Worm (Caenorhabditis elegans) whole organism, late embryonic: ENCODE measurements around the gene gcy-13.

ENCODE experiments used
- C38D4.7 ChIP-seq: fragments of 200-800 bp; sonication (Bioruptor generic); optimal IDR thresholded peaks from 2 replicates; lab custom pipeline; 2018; ENCODE audit warnings: mild to moderate bottlenecking, missing genetic modification characterization, moderate library complexity, missing compliant biosample characterization
- F13H6.1 ChIP-seq: sonication (generic microtip); optimal IDR thresholded peaks from 2 replicates; lab custom pipeline; 2016; ENCODE audit warnings: missing genetic modification characterization, missing compliant biosample characterization
- K09A11.1 ChIP-seq: sonication (generic microtip); optimal IDR thresholded peaks from 2 replicates; lab custom pipeline; 2017; ENCODE audit warnings: antibody characterized with exemption, mild to moderate bottlenecking, missing genetic modification characterization, missing compliant biosample characterization; ENCODE audit not compliant: insufficient read depth
- Y22D7AL.16 ChIP-seq: sonication (generic microtip); optimal IDR thresholded peaks from 2 replicates; lab custom pipeline; 2016; ENCODE audit warnings: missing genetic modification characterization, missing compliant biosample characterization
- ahr-1 ChIP-seq: sonication (generic microtip); optimal IDR thresholded peaks from 2 replicates; lab custom pipeline; 2016; ENCODE audit warnings: missing genetic modification characterization, missing compliant biosample characterization
- ama-1 ChIP-seq: fragments of 150-350 bp; optimal IDR thresholded peaks from 2 replicates; lab custom pipeline; 2014
- ceh-14 ChIP-seq: sonication (generic microtip); optimal IDR thresholded peaks from 2 replicates; lab custom pipeline; 2016; ENCODE audit warnings: missing genotype, missing genetic modification characterization, missing compliant biosample characterization
- ceh-2 ChIP-seq: sonication (generic microtip); optimal IDR thresholded peaks from 2 replicates; lab custom pipeline; 2016; ENCODE audit warnings: missing genotype, missing genetic modification characterization, missing compliant biosample characterization
- ceh-22 ChIP-seq: sonication (generic microtip); optimal IDR thresholded peaks from 2 replicates; lab custom pipeline; 2017; ENCODE audit warnings: missing biosample characterization, missing genetic modification characterization
- ceh-31 ChIP-seq: sonication (generic microtip); optimal IDR thresholded peaks from 2 replicates; lab custom pipeline; 2016; ENCODE audit warnings: missing genetic modification characterization, missing compliant biosample characterization
- ceh-45 ChIP-seq: fragments of 200-800 bp; sonication (Bioruptor generic); IDR thresholded peaks from 2 replicates; pipeline ENCODE4 v1.3.6; 2022; ENCODE audit warnings: missing genetic modification reagents, missing genetic modification characterization, missing compliant biosample characterization
- ceh-48 ChIP-seq: sonication (generic microtip); optimal IDR thresholded peaks from 2 replicates; lab custom pipeline; 2016; ENCODE audit warnings: missing genetic modification characterization, inconsistent platforms, missing compliant biosample characterization
- che-1 ChIP-seq: sonication (generic microtip); optimal IDR thresholded peaks from 2 replicates; lab custom pipeline; 2016; ENCODE audit warnings: mild to moderate bottlenecking, missing genetic modification characterization, missing compliant biosample characterization
- dve-1 ChIP-seq: sonication (generic microtip); optimal IDR thresholded peaks from 2 replicates; lab custom pipeline; 2017; ENCODE audit warnings: antibody characterized with exemption, mild to moderate bottlenecking, missing genetic modification characterization, missing compliant biosample characterization
- elt-2 ChIP-seq: sonication (generic microtip); optimal IDR thresholded peaks from 2 replicates; lab custom pipeline; 2016; ENCODE audit warnings: missing genetic modification reagents, missing genetic modification characterization, missing compliant biosample characterization
- ets-4 ChIP-seq: sonication (generic microtip); optimal IDR thresholded peaks from 2 replicates; lab custom pipeline; 2016; ENCODE audit warnings: missing genetic modification characterization, missing compliant biosample characterization
- eyg-1 ChIP-seq: sonication (generic microtip); optimal IDR thresholded peaks from 2 replicates; lab custom pipeline; 2016; ENCODE audit warnings: missing genotype, missing genetic modification characterization, missing compliant biosample characterization
- fax-1 ChIP-seq: sonication (generic microtip); optimal IDR thresholded peaks from 2 replicates; lab custom pipeline; 2016; ENCODE audit warnings: missing genotype, missing genetic modification characterization, missing compliant biosample characterization
- hlh-13 ChIP-seq: fragments of 200-800 bp; sonication (Bioruptor generic); optimal IDR thresholded peaks from 2 replicates; lab custom pipeline; 2018; ENCODE audit warnings: mild to moderate bottlenecking, missing genetic modification characterization, missing compliant biosample characterization
- hlh-30 ChIP-seq: sonication (generic microtip); optimal IDR thresholded peaks from 2 replicates; lab custom pipeline; 2017; ENCODE audit warnings: antibody characterized with exemption, missing genetic modification characterization, missing compliant biosample characterization; ENCODE audit not compliant: insufficient read depth
- hlh-8 ChIP-seq: sonication (generic microtip); optimal IDR thresholded peaks from 2 replicates; lab custom pipeline; 2016; ENCODE audit warnings: missing genotype, missing genetic modification characterization, missing compliant biosample characterization
- lim-6 ChIP-seq: sonication (generic microtip); optimal IDR thresholded peaks from 2 replicates; lab custom pipeline; 2016; ENCODE audit warnings: missing genetic modification characterization, missing compliant biosample characterization
- madf-2 ChIP-seq: sonication (generic microtip); optimal IDR thresholded peaks from 2 replicates; lab custom pipeline; 2017; ENCODE audit warnings: missing genetic modification characterization, missing compliant biosample characterization
- nfya-1 ChIP-seq: sonication (generic microtip); optimal IDR thresholded peaks from 2 replicates; lab custom pipeline; 2017; ENCODE audit warnings: missing genetic modification characterization, mild to moderate bottlenecking, missing compliant biosample characterization, antibody characterized with exemption, moderate library complexity
- npax-4 ChIP-seq: sonication (generic microtip); optimal IDR thresholded peaks from 2 replicates; lab custom pipeline; 2016; ENCODE audit warnings: missing genetic modification characterization, missing compliant biosample characterization
- pag-3 ChIP-seq: sonication (generic microtip); optimal IDR thresholded peaks from 2 replicates; lab custom pipeline; 2016; ENCODE audit warnings: missing compliant biosample characterization, missing genetic modification characterization, borderline replicate concordance
- pat-9 ChIP-seq: fragments of 200-800 bp; sonication (Bioruptor generic); optimal IDR thresholded peaks from 2 replicates; lab custom pipeline; 2018; ENCODE audit warnings: mild to moderate bottlenecking, missing genetic modification characterization, moderate library complexity, missing compliant biosample characterization
- pha-4 ChIP-seq: fragments of 150-350 bp; optimal IDR thresholded peaks from 2 replicates; lab custom pipeline; 2018; ENCODE audit warnings: missing biosample characterization, missing genetic modification reagents, missing genetic modification characterization
- pqm-1 ChIP-seq: sonication (generic microtip); optimal IDR thresholded peaks from 2 replicates; lab custom pipeline; 2016; ENCODE audit warnings: missing genetic modification characterization, missing compliant biosample characterization
- rnt-1 ChIP-seq: sonication (generic microtip); optimal IDR thresholded peaks from 2 replicates; lab custom pipeline; 2016; ENCODE audit warnings: missing genetic modification characterization, missing compliant biosample characterization
- sdc-2 ChIP-seq: sonication (generic microtip); optimal IDR thresholded peaks from 2 replicates; lab custom pipeline; 2016; ENCODE audit warnings: missing genotype, missing genetic modification characterization, missing compliant biosample characterization
- sox-4 ChIP-seq: sonication (generic microtip); optimal IDR thresholded peaks from 2 replicates; lab custom pipeline; 2017; ENCODE audit warnings: mild to moderate bottlenecking, missing genetic modification characterization, inconsistent platforms, missing compliant biosample characterization
- syd-9 ChIP-seq: sonication (generic microtip); optimal IDR thresholded peaks from 2 replicates; lab custom pipeline; 2016; ENCODE audit warnings: mild to moderate bottlenecking, missing genetic modification characterization, moderate library complexity, missing compliant biosample characterization
- tbx-2 ChIP-seq: sonication (generic microtip); optimal IDR thresholded peaks from 2 replicates; lab custom pipeline; 2016; ENCODE audit warnings: missing genetic modification characterization, missing compliant biosample characterization
- unc-42 ChIP-seq: sonication (generic microtip); optimal IDR thresholded peaks from 2 replicates; lab custom pipeline; 2016; ENCODE audit warnings: missing genotype, missing genetic modification characterization, missing compliant biosample characterization
- unc-86 ChIP-seq: sonication (generic microtip); optimal IDR thresholded peaks from 2 replicates; lab custom pipeline; 2016; ENCODE audit warnings: missing genetic modification characterization, missing compliant biosample characterization
- zip-5 ChIP-seq: sonication (generic microtip); optimal IDR thresholded peaks from 2 replicates; lab custom pipeline; 2016; ENCODE audit warnings: missing genetic modification characterization, missing compliant biosample characterization

Gene gcy-13

ce11 chrV:12412321-12412720 lies 43.0 kb upstream of the gcy-13 start:
- TF ChIP-seq unc-86 (no peak), ahr-1 (tag; lab: Kevin White, UChicago) (no peak), ceh-45 (GFP tag; lab: Robert Waterston, UW) (no peak), pqm-1 (tag; lab: Kevin White, UChicago) (no peak), sdc-2 (tag; lab: Kevin White, UChicago) (no peak), eyg-1 (tag; lab: Kevin White, UChicago) (no peak), rnt-1 (tag; lab: Kevin White, UChicago) (no peak), madf-2 (tag; lab: Kevin White, UChicago) (no peak), zip-5 (tag; lab: Kevin White, UChicago) (no peak), ceh-2 (tag; lab: Kevin White, UChicago) (no peak), nfya-1 (tag; lab: Kevin White, UChicago) (no peak), tbx-2 (no peak), npax-4 (tag; lab: Kevin White, UChicago) (no peak)

DNA sequence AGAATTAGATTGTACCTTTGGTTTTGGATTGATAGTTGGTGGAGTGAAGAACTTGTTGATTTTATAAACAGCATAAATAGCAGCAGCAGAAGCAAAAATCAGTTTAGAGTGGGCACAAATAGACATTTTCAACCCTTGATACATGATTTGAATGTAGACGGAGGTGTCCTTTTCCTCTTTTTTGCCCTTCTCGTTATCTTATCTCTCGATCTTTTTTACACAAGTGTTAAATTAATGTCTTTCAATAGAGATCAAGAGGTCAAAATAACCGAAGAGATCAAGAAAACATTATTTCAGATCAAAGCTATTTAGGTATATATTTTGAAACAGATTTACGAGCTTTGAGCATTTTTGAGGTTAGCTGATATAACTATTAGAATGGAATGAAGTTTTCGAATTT lies 42.6 kb upstream of the gcy-13 start, which contains the start of gene cdr-7:
Gene cdr-7 (minus strand): TSS at position 205 of the 400 bp plus-strand sequence.
- TF ChIP-seq hlh-8 (tag; lab: Kevin White, UChicago) (no peak), ets-4 (tag; lab: Kevin White, UChicago) (no peak), C38D4.7 (GFP tag; lab: Kevin White, UChicago) (no peak), ceh-22 (no peak), syd-9 (no peak)

ce11 chrV:12410416-12411001 lies 41.2 kb upstream of the gcy-13 start, which contains the start of gene hrg-2:
Gene hrg-2, minus strand, starts transcription at chrV:12410513.
- no peak for TF ChIP-seq lim-6 (tag; lab: Kevin White, UChicago)
- no peak for TF ChIP-seq hlh-13 (GFP tag; lab: Kevin White, UChicago)
- TF ChIP-seq fax-1, result no peak
- TF ChIP-seq ceh-31, result no peak
- no peak for TF ChIP-seq sdc-2 (tag; lab: Kevin White, UChicago)
- no peak for TF ChIP-seq eyg-1 (tag; lab: Kevin White, UChicago)
- TF ChIP-seq C38D4.7 (GFP tag; lab: Kevin White, UChicago), result no peak
- no peak for TF ChIP-seq dve-1 (tag; lab: Kevin White, UChicago)
- no peak for TF ChIP-seq ceh-14 (tag; lab: Kevin White, UChicago)
- TF ChIP-seq K09A11.1, result no peak
- TF ChIP-seq ceh-48 (tag; lab: Kevin White, UChicago), result no peak
- no peak for TF ChIP-seq zip-5 (tag; lab: Kevin White, UChicago)

DNA sequence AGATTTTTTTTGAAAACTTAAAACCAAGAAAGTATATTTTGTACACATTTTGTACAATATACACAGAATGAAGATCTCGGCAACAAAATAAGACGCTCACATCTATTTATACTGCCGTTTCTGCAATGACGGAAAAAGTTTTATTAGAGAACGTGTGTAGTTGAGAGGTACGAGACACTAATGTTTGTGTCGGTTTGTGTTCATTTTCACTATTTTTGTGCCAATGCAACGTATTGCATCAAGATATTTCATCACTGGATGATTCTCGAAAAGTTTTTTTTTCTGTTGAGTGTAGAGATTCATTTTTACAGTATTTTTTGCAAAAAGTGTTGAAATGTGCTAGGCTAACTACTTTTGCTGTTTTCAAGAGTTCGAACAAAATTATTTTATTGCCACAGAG lies 39.7 kb upstream of the gcy-13 start:
- TF ChIP-seq che-1 (tag; lab: Kevin White, UChicago), result no peak
- no peak for TF ChIP-seq ama-1
- TF ChIP-seq pat-9, result no peak
- no peak for TF ChIP-seq Y22D7AL.16 (tag; lab: Kevin White, UChicago)
- TF ChIP-seq F13H6.1, result no peak
- TF ChIP-seq pag-3 (tag; lab: Kevin White, UChicago), result no peak
- TF ChIP-seq hlh-8 (tag; lab: Kevin White, UChicago), result no peak
- no peak for TF ChIP-seq unc-42
- TF ChIP-seq C38D4.7 (GFP tag; lab: Kevin White, UChicago), result no peak
- TF ChIP-seq sox-4 (tag; lab: Kevin White, UChicago), result no peak
- no peak for TF ChIP-seq pha-4 (tag; lab: Kevin White, UChicago)
- TF ChIP-seq hlh-30, result no peak
- TF ChIP-seq elt-2 (tag; lab: Kevin White, UChicago), result no peak
- TF ChIP-seq eyg-1 (tag; lab: Kevin White, UChicago), result no peak
